Fruit fly (Drosophila melanogaster) whole organism, embryonic: ENCODE results near the gene CG2747.

ENCODE experiments used
- BEAF-32 ChIP-seq: fragments of 200-800 bp; sonication (Bioruptor generic); optimal IDR thresholded peaks from 3 replicates; lab custom pipeline; 2017; ENCODE audit warnings: missing biosample characterization, missing genetic modification characterization, mild to moderate bottlenecking, moderate library complexity, missing genetic modification reagents
- CG10267 ChIP-seq: fragments of 200-800 bp; sonication (Bioruptor generic); optimal IDR thresholded peaks from 2 replicates; lab custom pipeline; 2018; ENCODE audit warnings: missing biosample characterization, mild to moderate bottlenecking, missing genetic modification characterization, moderate library complexity
- CG11085 ChIP-seq: fragments of 200-800 bp; sonication (Bioruptor generic); IDR thresholded peaks from 2 replicates; pipeline ENCODE4 v1.3.6; 2022; ENCODE audit warnings: missing biosample characterization, missing genetic modification characterization
- CG13296 ChIP-seq: fragments of 200-800 bp; sonication (Bioruptor generic); optimal IDR thresholded peaks from 3 replicates; lab custom pipeline; 2018; ENCODE audit warnings: missing biosample characterization, mild to moderate bottlenecking, missing genetic modification characterization
- CG13424 ChIP-seq: fragments of 200-800 bp; sonication (Bioruptor generic); optimal IDR thresholded peaks from 2 replicates; lab custom pipeline; 2019; ENCODE audit warnings: missing biosample characterization, mild to moderate bottlenecking, missing genetic modification characterization, moderate library complexity
- CG15011 ChIP-seq: fragments of 200-800 bp; sonication (Bioruptor generic); optimal IDR thresholded peaks from 3 replicates; lab custom pipeline; 2018; ENCODE audit warnings: missing biosample characterization, mild to moderate bottlenecking, missing genetic modification characterization
- CG17328 ChIP-seq: fragments of 200-800 bp; sonication (Bioruptor generic); IDR thresholded peaks from 2 replicates; pipeline ENCODE4 v1.3.6; 2022; ENCODE audit warnings: missing biosample characterization, missing genetic modification characterization
- CG17912 ChIP-seq: fragments of 200-800 bp; sonication (Bioruptor generic); optimal IDR thresholded peaks from 2 replicates; lab custom pipeline; 2018; ENCODE audit warnings: missing biosample characterization, mild to moderate bottlenecking, missing genetic modification characterization
- CG18476 ChIP-seq: fragments of 200-800 bp; sonication (Bioruptor generic); optimal IDR thresholded peaks from 2 replicates; lab custom pipeline; 2016; ENCODE audit warnings: missing biosample characterization, mild to moderate bottlenecking, missing genetic modification characterization
- CG34224 ChIP-seq: fragments of 200-800 bp; sonication (Bioruptor generic); IDR thresholded peaks from 3 replicates; pipeline ENCODE4 v1.3.6; 2022; ENCODE audit warnings: missing biosample characterization, missing genetic modification characterization; ENCODE audit not compliant: partially characterized antibody
- CG34376 ChIP-seq: fragments of 200-800 bp; sonication (Bioruptor generic); optimal IDR thresholded peaks from 2 replicates; lab custom pipeline; 2018; ENCODE audit warnings: missing biosample characterization, mild to moderate bottlenecking, missing genetic modification characterization
- CG34422 ChIP-seq: fragments of 200-800 bp; sonication (Bioruptor generic); IDR thresholded peaks from 3 replicates; pipeline ENCODE4 v1.3.6; 2022; ENCODE audit warnings: missing biosample characterization, missing genetic modification characterization
- CG3726 ChIP-seq: fragments of 200-800 bp; sonication (Bioruptor generic); IDR thresholded peaks from 3 replicates; pipeline ENCODE4, ENCODE4 v1.3.6; 2022; ENCODE audit warnings: missing biosample characterization, missing genetic modification characterization
- CG4424 ChIP-seq: fragments of 200-800 bp; sonication (Bioruptor generic); optimal IDR thresholded peaks from 3 replicates; lab custom pipeline; 2016; ENCODE audit warnings: missing biosample characterization, missing genetic modification characterization
- CG4820 ChIP-seq: fragments of 200-800 bp; sonication (Bioruptor generic); optimal IDR thresholded peaks from 3 replicates; lab custom pipeline; 2016; ENCODE audit warnings: missing biosample characterization, missing genetic modification characterization
- CG7745 ChIP-seq: fragments of 200-800 bp; sonication (Bioruptor generic); optimal IDR thresholded peaks from 2 replicates; lab custom pipeline; 2018; ENCODE audit warnings: missing biosample characterization, mild to moderate bottlenecking, missing genetic modification characterization, moderate library complexity
- CG7839 ChIP-seq: fragments of 200-800 bp; sonication (Bioruptor generic); optimal IDR thresholded peaks from 3 replicates; lab custom pipeline; 2018; ENCODE audit warnings: missing biosample characterization, mild to moderate bottlenecking, missing genetic modification characterization, moderate library complexity
- CG8290 ChIP-seq, 3 experiments: fragments of 200-800 bp; sonication (Bioruptor generic); optimal IDR thresholded peaks; 2 replicates each; lab custom pipeline; 2016 to 2019; ENCODE audit warnings: missing biosample characterization in 3 of 3, missing genetic modification characterization in 3 of 3, mild to moderate bottlenecking in 2 of 3, moderate library complexity in 1 of 3
- CG9817 ChIP-seq: fragments of 200-800 bp; sonication (Bioruptor generic); optimal IDR thresholded peaks from 2 replicates; lab custom pipeline; 2018; ENCODE audit warnings: missing biosample characterization, mild to moderate bottlenecking, missing genetic modification characterization, moderate library complexity
- CG9876 ChIP-seq: fragments of 200-800 bp; sonication (Bioruptor generic); optimal IDR thresholded peaks from 2 replicates; lab custom pipeline; 2016; ENCODE audit warnings: missing biosample characterization, missing genetic modification characterization
- CG9932 ChIP-seq: fragments of 200-800 bp; sonication (Bioruptor generic); IDR thresholded peaks from 2 replicates; pipeline ENCODE4 v1.3.6; 2022; ENCODE audit warnings: missing biosample characterization, missing genetic modification characterization
- D ChIP-seq, 2 experiments: fragments of 200-800 bp in 1 of 2; fragments of >200 bp in 1 of 2; sonication (Bioruptor generic) in 1 of 2; optimal IDR thresholded peaks; 2 replicates in 1 of 2; 3 replicates in 1 of 2; lab custom pipeline; 2017; ENCODE audit warnings: mild to moderate bottlenecking in 1 of 2, missing biosample characterization in 1 of 2, missing genetic modification characterization in 1 of 2, missing genetic modification reagents in 1 of 2
- Gug ChIP-seq: fragments of 200-800 bp; sonication (Bioruptor generic); IDR thresholded peaks from 4 replicates; pipeline ENCODE4 v1.3.6; 2022; ENCODE audit warnings: missing biosample characterization, missing genetic modification characterization
- H2.0 ChIP-seq: fragments of 200-800 bp; sonication (Bioruptor generic); IDR thresholded peaks from 2 replicates; pipeline ENCODE4 v1.3.6; 2022; ENCODE audit warnings: missing biosample characterization, missing genetic modification characterization
- HLHmδ ChIP-seq: fragments of 200-800 bp; sonication (Bioruptor generic); optimal IDR thresholded peaks from 2 replicates; lab custom pipeline; 2018; ENCODE audit warnings: missing biosample characterization, mild to moderate bottlenecking, missing genetic modification characterization, moderate library complexity
- HmgZ ChIP-seq: fragments of 200-800 bp; sonication (Bioruptor generic); optimal IDR thresholded peaks from 2 replicates; lab custom pipeline; 2018; ENCODE audit warnings: missing biosample characterization, mild to moderate bottlenecking, missing genetic modification characterization
- Jarid2 ChIP-seq: fragments of 200-800 bp; sonication (Bioruptor generic); optimal IDR thresholded peaks from 3 replicates; lab custom pipeline; 2017; ENCODE audit warnings: mild to moderate bottlenecking, missing biosample characterization, missing genetic modification reagents, missing genetic modification characterization
- Lpt ChIP-seq: fragments of >200 bp; optimal IDR thresholded peaks from 2 replicates; lab custom pipeline; 2018; ENCODE audit warnings: missing biosample characterization, missing genetic modification characterization
- MBD-R2 ChIP-seq: fragments of 200-800 bp; sonication (Bioruptor generic); IDR thresholded peaks from 2 replicates; pipeline ENCODE4 v1.3.6; 2022; ENCODE audit warnings: missing biosample characterization, missing genetic modification characterization
- Mrtf ChIP-seq: fragments of 200-800 bp; sonication (Bioruptor generic); IDR thresholded peaks from 3 replicates; pipeline ENCODE4 v1.3.6; 2022; ENCODE audit warnings: missing biosample characterization, missing genetic modification characterization
- NFAT ChIP-seq: fragments of 200-800 bp; sonication (Bioruptor generic); IDR thresholded peaks from 2 replicates; pipeline ENCODE4 v1.3.6; 2022; ENCODE audit warnings: missing biosample characterization, missing genetic modification characterization
- Oaz ChIP-seq: fragments of 200-800 bp; sonication (Bioruptor generic); IDR thresholded peaks from 2 replicates; pipeline ENCODE4 v1.3.6; 2022; ENCODE audit warnings: missing biosample characterization, missing genetic modification characterization
- Sin3A ChIP-seq: fragments of >200 bp; optimal IDR thresholded peaks from 2 replicates; lab custom pipeline; 2018
- Tbp ChIP-seq: fragments of >200 bp; optimal IDR thresholded peaks from 2 replicates; lab custom pipeline; 2018; ENCODE audit warnings: missing biosample characterization, missing genetic modification characterization
- Trl ChIP-seq, 3 experiments: fragments of >200 bp in 2 of 3; fragments of 200-800 bp in 1 of 3; sonication (Bioruptor generic) in 1 of 3; optimal IDR thresholded peaks; 2 replicates in 1 of 3; 3 replicates in 2 of 3; lab custom pipeline; 2016 to 2017; ENCODE audit warnings: missing biosample characterization in 1 of 3, missing genetic modification characterization in 1 of 3
- bab2 ChIP-seq: fragments of 200-800 bp; sonication (Bioruptor generic); optimal IDR thresholded peaks from 2 replicates; lab custom pipeline; 2016; ENCODE audit warnings: missing biosample characterization, missing genetic modification characterization
- cad ChIP-seq: fragments of >200 bp; optimal IDR thresholded peaks from 2 replicates; lab custom pipeline; 2017; ENCODE audit warnings: missing biosample characterization, missing genetic modification characterization
- caup ChIP-seq: fragments of 200-800 bp; sonication (Bioruptor generic); optimal IDR thresholded peaks from 3 replicates; lab custom pipeline; 2017; ENCODE audit warnings: missing biosample characterization, mild to moderate bottlenecking, missing genetic modification characterization, moderate library complexity; ENCODE audit not compliant: severe bottlenecking
- croc ChIP-seq: fragments of 200-800 bp; sonication (Bioruptor generic); conservative IDR thresholded peaks from 3 replicates; pipeline ENCODE4 v1.3.6; 2022; ENCODE audit warnings: missing biosample characterization, missing genetic modification characterization
- da ChIP-seq: fragments of 200-800 bp; sonication (Bioruptor generic); optimal IDR thresholded peaks from 2 replicates; lab custom pipeline; 2016; ENCODE audit warnings: missing biosample characterization, missing genetic modification characterization
- dan ChIP-seq: fragments of 200-800 bp; sonication (Bioruptor generic); IDR thresholded peaks from 2 replicates; pipeline ENCODE4 v1.3.6; 2022; ENCODE audit warnings: missing biosample characterization, missing genetic modification characterization
- ftz-f1 ChIP-seq: fragments of 200-800 bp; sonication (Bioruptor generic); optimal IDR thresholded peaks from 2 replicates; lab custom pipeline; 2016; ENCODE audit warnings: missing biosample characterization, missing genetic modification characterization
- hbn ChIP-seq: fragments of 200-800 bp; sonication (Bioruptor generic); IDR thresholded peaks from 2 replicates; pipeline ENCODE4 v1.3.6; 2022; ENCODE audit warnings: missing biosample characterization, missing genetic modification characterization; ENCODE audit not compliant: partially characterized antibody
- kni ChIP-seq: fragments of 200-800 bp; sonication (Bioruptor generic); optimal IDR thresholded peaks from 3 replicates; lab custom pipeline; 2017; ENCODE audit warnings: mild to moderate bottlenecking, missing biosample characterization, missing genetic modification reagents, missing genetic modification characterization
- mirr ChIP-seq: fragments of 200-800 bp; sonication (Bioruptor generic); optimal IDR thresholded peaks from 3 replicates; lab custom pipeline; 2018; ENCODE audit warnings: missing biosample characterization, mild to moderate bottlenecking, missing genetic modification characterization
- pros ChIP-seq: fragments of 200-800 bp; sonication (Bioruptor generic); optimal IDR thresholded peaks from 3 replicates; lab custom pipeline; 2019; ENCODE audit warnings: missing biosample characterization, mild to moderate bottlenecking, missing genetic modification characterization, moderate library complexity
- shn ChIP-seq: fragments of 200-800 bp; sonication (Bioruptor generic); optimal IDR thresholded peaks from 3 replicates; lab custom pipeline; 2016; ENCODE audit warnings: missing biosample characterization, missing genetic modification characterization
- sim ChIP-seq: fragments of 200-800 bp; sonication (Bioruptor generic); IDR thresholded peaks from 2 replicates; pipeline ENCODE4 v1.3.6; 2022; ENCODE audit warnings: missing biosample characterization, missing genetic modification characterization
- wor ChIP-seq: fragments of 200-800 bp; sonication (Bioruptor generic); IDR thresholded peaks from 2 replicates; pipeline ENCODE4 v1.3.6; 2022; ENCODE audit warnings: missing biosample characterization, missing genetic modification characterization

Gene CG2747

DNA sequence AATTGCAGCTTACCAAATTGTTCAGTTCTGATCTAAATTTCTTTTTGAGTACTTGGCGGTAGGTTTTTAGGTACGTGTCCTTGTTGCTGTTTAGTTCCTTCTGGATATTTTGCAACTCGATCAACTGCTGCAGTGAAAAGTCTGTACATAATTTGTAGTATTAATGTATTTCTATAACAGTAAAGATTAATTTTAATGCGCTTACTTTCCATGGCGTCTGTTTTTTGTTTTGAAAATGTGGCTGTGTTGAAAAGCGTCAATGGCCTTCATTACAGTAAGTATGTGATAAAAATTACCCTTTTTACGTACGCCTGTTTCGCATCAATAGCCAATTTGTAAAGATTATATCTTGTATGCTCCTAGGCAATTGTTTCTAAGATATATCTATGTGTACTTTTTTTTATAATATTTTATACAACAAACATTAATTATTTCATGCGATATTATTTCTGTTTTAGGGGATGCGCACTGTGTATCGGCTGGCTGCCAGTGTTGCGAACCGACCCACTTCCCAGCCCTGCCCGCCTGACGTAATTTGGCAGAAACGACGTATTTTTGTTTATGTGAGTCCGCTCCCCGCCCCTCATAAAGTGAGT lies 29.4 kb downstream of the CG2747 start, which contains the start of the genes Kmn2 and CG2698 (continued):
- TF ChIP-seq Gug (GFP tag; lab: Robert Waterston, UW): peak; percentile 97
- TF ChIP-seq cad (GFP tag; lab: Kevin White, UChicago): no peak
- peak; percentile 98 for TF ChIP-seq MBD-R2 (GFP tag; lab: Robert Waterston, UW)
- peak; percentile 93 for TF ChIP-seq CG13296
- TF ChIP-seq shn (GFP tag; lab: Kevin White, UChicago): peak; percentile 74
- peak; percentile 87 for TF ChIP-seq kni (GFP tag; lab: Kevin White, UChicago)
- no peak for TF ChIP-seq D (optimal IDR thresholded peaks at IDR 0.05; lab: Kevin White, UChicago)
- TF ChIP-seq D (GFP tag; optimal IDR thresholded peaks at IDR 0.05; lab: Kevin White, UChicago): peak; percentile 91
- TF ChIP-seq sim: peak; percentile 96
- TF ChIP-seq HmgZ: peak; percentile 96
- TF ChIP-seq dan: peak; percentile 93
- TF ChIP-seq Lpt (GFP tag; lab: Kevin White, UChicago): no peak
- TF ChIP-seq CG34422 (GFP tag; lab: Robert Waterston, UW): peak; percentile 98
- TF ChIP-seq Tbp (GFP tag; lab: Kevin White, UChicago): no peak
- TF ChIP-seq da (GFP tag; lab: Kevin White, UChicago): peak; percentile 48
- peak; percentile 95 for TF ChIP-seq CG8290 (GFP tag; optimal IDR thresholded peaks at IDR 0.05; lab: Kevin White, UChicago)
- TF ChIP-seq CG8290 (tag; optimal IDR thresholded peaks at IDR 0.05; lab: Kevin White, UChicago): peak; percentile 42 to 75
- TF ChIP-seq CG9876 (GFP tag; lab: Kevin White, UChicago): peak; percentile 48
- TF ChIP-seq pros (GFP tag; lab: Kevin White, UChicago): peak; percentile 12
- TF ChIP-seq CG34376 (GFP tag; lab: Kevin White, UChicago): peak; percentile 91
- TF ChIP-seq croc (GFP tag; lab: Robert Waterston, UW): peak; percentile 97
- TF ChIP-seq ftz-f1: peak; percentile 84
- TF ChIP-seq wor (GFP tag; lab: Robert Waterston, UW): peak; percentile 97
- peak; percentile 97 for TF ChIP-seq CG4424 (GFP tag; lab: Kevin White, UChicago)
- peak; percentile 84 for TF ChIP-seq bab2 (GFP tag; lab: Kevin White, UChicago)
- TF ChIP-seq H2.0 (GFP tag; lab: Robert Waterston, UW): peak; percentile 98
- TF ChIP-seq CG4820 (GFP tag; lab: Kevin White, UChicago): peak; percentile 95
- TF ChIP-seq CG7839 (tag; lab: Kevin White, UChicago): peak; percentile 97
- no peak for TF ChIP-seq Jarid2 (GFP tag; lab: Kevin White, UChicago)
- no peak for TF ChIP-seq HLHmδ (GFP tag; lab: Kevin White, UChicago)
- no peak for TF ChIP-seq Trl (optimal IDR thresholded peaks at IDR 0.05; lab: Kevin White, UChicago)
- TF ChIP-seq Trl (GFP tag; optimal IDR thresholded peaks at IDR 0.05; lab: Kevin White, UChicago): peak; percentile 84
- peak; percentile 50 for TF ChIP-seq BEAF-32
- TF ChIP-seq CG17328 (GFP tag; lab: Robert Waterston, UW): peak; percentile 98
- TF ChIP-seq caup (GFP tag; lab: Kevin White, UChicago): peak; percentile 96
- TF ChIP-seq CG15011: peak; percentile 86
- peak; percentile 96 for TF ChIP-seq CG11085 (GFP tag; lab: Robert Waterston, UW)
- peak; percentile 94 for TF ChIP-seq CG3726 (GFP tag; lab: Robert Waterston, UW)
- peak; percentile 94 for TF ChIP-seq Oaz
- TF ChIP-seq CG7745: peak; percentile 22
- peak; percentile 99 for TF ChIP-seq CG9932
- peak; percentile 95 for TF ChIP-seq CG9817
- TF ChIP-seq CG18476 (GFP tag; lab: Kevin White, UChicago): peak; percentile 95
- TF ChIP-seq CG13424 (tag; lab: Kevin White, UChicago): peak; percentile 95
- TF ChIP-seq mirr (GFP tag; lab: Kevin White, UChicago): peak; percentile 78
- TF ChIP-seq Sin3A: peak; percentile 55
- peak; percentile 100 for TF ChIP-seq CG10267 (tag; lab: Kevin White, UChicago)
- peak; percentile 97 for TF ChIP-seq Mrtf
- no peak for TF ChIP-seq CG34224 (GFP tag; lab: Robert Waterston, UW)
- TF ChIP-seq NFAT (GFP tag; lab: Robert Waterston, UW): peak; percentile 96
- TF ChIP-seq CG17912 (GFP tag; lab: Kevin White, UChicago): peak; percentile 86
- TF ChIP-seq hbn (GFP tag; lab: Robert Waterston, UW): peak; percentile 36; the same call in 1 of the 2 replicates
